Fruit fly (Drosophila melanogaster) whole organism, embryonic: ENCODE measurements around the gene SKIP.

ENCODE experiments used
- Ada2b ChIP-seq: fragments of 200-800 bp; sonication (Bioruptor generic); IDR thresholded peaks from 2 replicates; pipeline ENCODE4 v1.3.6; 2022; ENCODE audit warnings: missing biosample characterization, missing genetic modification characterization
- C15 ChIP-seq: fragments of 200-800 bp; sonication (Bioruptor generic); IDR thresholded peaks from 3 replicates; pipeline ENCODE4 v1.3.6; 2022; ENCODE audit warnings: missing biosample characterization, missing genetic modification characterization
- CG10366 ChIP-seq: fragments of 200-800 bp; sonication (Bioruptor generic); IDR thresholded peaks from 2 replicates; pipeline ENCODE4 v1.3.6; 2022; ENCODE audit warnings: missing biosample characterization, missing genetic modification characterization
- CG10431 ChIP-seq: fragments of 200-800 bp; sonication (Bioruptor generic); optimal IDR thresholded peaks from 3 replicates; lab custom pipeline; 2018; ENCODE audit warnings: missing biosample characterization, mild to moderate bottlenecking, missing genetic modification characterization
- CG11398 ChIP-seq: fragments of 200-800 bp; sonication (Bioruptor generic); optimal IDR thresholded peaks from 2 replicates; lab custom pipeline; 2016; ENCODE audit warnings: missing biosample characterization, missing genetic modification characterization
- CG11560 ChIP-seq: fragments of 200-800 bp; sonication (Bioruptor generic); IDR thresholded peaks from 3 replicates; pipeline ENCODE4 v1.3.6; 2022; ENCODE audit warnings: missing biosample characterization, missing genetic modification characterization
- CG12155 ChIP-seq: fragments of 200-800 bp; sonication (Bioruptor generic); optimal IDR thresholded peaks from 3 replicates; lab custom pipeline; 2016; ENCODE audit warnings: missing biosample characterization, missing genetic modification characterization
- CG12299 ChIP-seq: fragments of 200-800 bp; sonication (Bioruptor generic); optimal IDR thresholded peaks from 2 replicates; lab custom pipeline; 2018; ENCODE audit warnings: missing biosample characterization, mild to moderate bottlenecking, missing genetic modification characterization
- CG12942 ChIP-seq: fragments of 200-800 bp; sonication (Bioruptor generic); optimal IDR thresholded peaks from 3 replicates; lab custom pipeline; 2016; ENCODE audit warnings: missing biosample characterization, missing genetic modification characterization
- CG14441 ChIP-seq: fragments of 200-800 bp; sonication (Bioruptor generic); IDR thresholded peaks from 2 replicates; pipeline ENCODE4 v1.3.6; 2022; ENCODE audit warnings: missing biosample characterization, missing genetic modification characterization
- CG15073 ChIP-seq: fragments of 200-800 bp; sonication (Bioruptor generic); optimal IDR thresholded peaks from 2 replicates; lab custom pipeline; 2016; ENCODE audit warnings: missing biosample characterization, missing genetic modification characterization
- CG17612 ChIP-seq: fragments of 200-800 bp; sonication (Bioruptor generic); IDR thresholded peaks from 2 replicates; pipeline ENCODE4 v1.3.6; 2022; ENCODE audit warnings: missing biosample characterization, missing genetic modification characterization
- CG3163 ChIP-seq: fragments of 200-800 bp; sonication (Bioruptor generic); optimal IDR thresholded peaks from 3 replicates; lab custom pipeline; 2016; ENCODE audit warnings: missing biosample characterization, missing genetic modification characterization
- CG32532 ChIP-seq: fragments of 200-800 bp; sonication (Bioruptor generic); IDR thresholded peaks from 2 replicates; pipeline ENCODE4 v1.3.6; 2022; ENCODE audit warnings: missing biosample characterization, missing genetic modification characterization
- CG34422 ChIP-seq: fragments of 200-800 bp; sonication (Bioruptor generic); IDR thresholded peaks from 3 replicates; pipeline ENCODE4 v1.3.6; 2022; ENCODE audit warnings: missing biosample characterization, missing genetic modification characterization
- CG42726 ChIP-seq: fragments of 200-800 bp; sonication (Bioruptor generic); IDR thresholded peaks from 2 replicates; pipeline ENCODE4 v1.3.6; 2022; ENCODE audit warnings: missing biosample characterization, missing genetic modification characterization; ENCODE audit not compliant: partially characterized antibody
- CG43689 ChIP-seq: fragments of 200-800 bp; sonication (Bioruptor generic); IDR thresholded peaks from 2 replicates; pipeline ENCODE4 v1.3.6; 2022; ENCODE audit warnings: missing biosample characterization, missing genetic modification characterization
- CG6175 ChIP-seq: fragments of 200-800 bp; sonication (Bioruptor generic); IDR thresholded peaks from 3 replicates; pipeline ENCODE4 v1.3.6; 2022; ENCODE audit warnings: missing biosample characterization, missing genetic modification characterization
- D19A ChIP-seq: fragments of 200-800 bp; optimal IDR thresholded peaks from 3 replicates; lab custom pipeline; 2019; ENCODE audit warnings: missing biosample characterization, mild to moderate bottlenecking, missing genetic modification characterization, moderate library complexity
- Dad ChIP-seq: fragments of 200-800 bp; sonication (Bioruptor generic); optimal IDR thresholded peaks from 3 replicates; lab custom pipeline; 2016; ENCODE audit warnings: missing biosample characterization, missing genetic modification characterization
- HHEX ChIP-seq: fragments of 200-800 bp; sonication (Bioruptor generic); optimal IDR thresholded peaks from 3 replicates; lab custom pipeline; 2017; ENCODE audit warnings: missing biosample characterization, mild to moderate bottlenecking, missing genetic modification characterization, missing genetic modification reagents
- HmgZ ChIP-seq: fragments of 200-800 bp; sonication (Bioruptor generic); optimal IDR thresholded peaks from 2 replicates; lab custom pipeline; 2018; ENCODE audit warnings: missing biosample characterization, mild to moderate bottlenecking, missing genetic modification characterization
- NfI ChIP-seq: fragments of 200-800 bp; sonication (Bioruptor generic); optimal IDR thresholded peaks from 3 replicates; lab custom pipeline; 2018; ENCODE audit warnings: missing biosample characterization, mild to moderate bottlenecking, missing genetic modification characterization, moderate library complexity
- Six4 ChIP-seq: fragments of 200-800 bp; sonication (Bioruptor generic); optimal IDR thresholded peaks from 2 replicates; lab custom pipeline; 2016; ENCODE audit warnings: missing biosample characterization, missing genetic modification characterization
- Sox102F ChIP-seq: fragments of 200-800 bp; sonication (Bioruptor generic); optimal IDR thresholded peaks from 2 replicates; lab custom pipeline; 2018; ENCODE audit warnings: missing biosample characterization, mild to moderate bottlenecking, missing genetic modification characterization, moderate library complexity
- Sry-β ChIP-seq: fragments of 200-800 bp; sonication (Bioruptor generic); optimal IDR thresholded peaks from 2 replicates; lab custom pipeline; 2018; ENCODE audit warnings: missing biosample characterization, mild to moderate bottlenecking, missing genetic modification characterization, moderate library complexity
- TFAM ChIP-seq: fragments of 200-800 bp; sonication (Bioruptor generic); optimal IDR thresholded peaks from 2 replicates; lab custom pipeline; 2017; ENCODE audit warnings: missing biosample characterization, missing genetic modification characterization, inconsistent platforms
- YL-1 ChIP-seq: fragments of 200-800 bp; sonication (Bioruptor generic); optimal IDR thresholded peaks from 3 replicates; lab custom pipeline; 2017; ENCODE audit warnings: missing biosample characterization, mild to moderate bottlenecking, missing genetic modification characterization
- ac ChIP-seq: fragments of 200-800 bp; sonication (Bioruptor generic); optimal IDR thresholded peaks from 3 replicates; lab custom pipeline; 2017; ENCODE audit warnings: missing biosample characterization, mild to moderate bottlenecking, missing genetic modification characterization
- aop ChIP-seq: fragments of 200-800 bp; sonication (Bioruptor generic); IDR thresholded peaks from 2 replicates; pipeline ENCODE4 v1.3.6; 2022; ENCODE audit warnings: missing biosample characterization, missing genetic modification characterization
- ash1 ChIP-seq: fragments of 200-800 bp; sonication (Bioruptor generic); optimal IDR thresholded peaks from 2 replicates; lab custom pipeline; 2018; ENCODE audit warnings: missing biosample characterization, mild to moderate bottlenecking, missing genetic modification characterization
- crc ChIP-seq: fragments of 200-800 bp; sonication (Bioruptor generic); optimal IDR thresholded peaks from 2 replicates; lab custom pipeline; 2016; ENCODE audit warnings: missing biosample characterization, missing genetic modification characterization
- eyg ChIP-seq: fragments of 200-800 bp; sonication (Bioruptor generic); optimal IDR thresholded peaks from 3 replicates; lab custom pipeline; 2016; ENCODE audit warnings: missing biosample characterization, missing genetic modification characterization
- fd64A ChIP-seq: fragments of 200-800 bp; sonication (Bioruptor generic); optimal IDR thresholded peaks from 3 replicates; lab custom pipeline; 2018; ENCODE audit warnings: missing biosample characterization, mild to moderate bottlenecking, missing genetic modification characterization
- fru ChIP-seq: fragments of >200 bp; optimal IDR thresholded peaks from 2 replicates; lab custom pipeline; 2017
- lola ChIP-seq, 3 experiments: fragments of >200 bp in 2 of 3; fragments of 200-800 bp in 1 of 3; sonication (Bioruptor generic) in 1 of 3; optimal IDR thresholded peaks; 2 replicates each; lab custom pipeline; 2017 to 2019; ENCODE audit warnings: missing biosample characterization in 3 of 3, missing genetic modification characterization in 3 of 3, mild to moderate bottlenecking in 1 of 3, moderate library complexity in 1 of 3
- lov ChIP-seq, 2 experiments: fragments of 200-800 bp in 1 of 2; fragments of >200 bp in 1 of 2; sonication (Bioruptor generic) in 1 of 2; IDR thresholded peaks in 1 of 2; optimal IDR thresholded peaks in 1 of 2; 2 replicates in 1 of 2; 3 replicates in 1 of 2; pipeline versions ENCODE4 v1.3.6 to Lab custom; 2017 to 2022; ENCODE audit warnings: missing biosample characterization in 1 of 2, missing genetic modification characterization in 1 of 2
- nerfin-1 ChIP-seq: fragments of 200-800 bp; sonication (Bioruptor generic); optimal IDR thresholded peaks from 3 replicates; lab custom pipeline; 2019; ENCODE audit warnings: missing biosample characterization, mild to moderate bottlenecking, missing genetic modification characterization, moderate library complexity
- repo ChIP-seq: fragments of 200-800 bp; sonication (Bioruptor generic); optimal IDR thresholded peaks from 2 replicates; lab custom pipeline; 2016; ENCODE audit warnings: missing biosample characterization, missing genetic modification characterization
- sc ChIP-seq, 3 experiments: fragments of >200 bp in 2 of 3; fragments of 200-800 bp in 1 of 3; sonication (Bioruptor generic) in 1 of 3; optimal IDR thresholded peaks; 2 replicates in 2 of 3; 3 replicates in 1 of 3; lab custom pipeline; 2017; ENCODE audit warnings: mild to moderate bottlenecking in 1 of 3, missing biosample characterization in 1 of 3, missing genetic modification characterization in 1 of 3, missing genetic modification reagents in 1 of 3
- sisA ChIP-seq: fragments of 200-800 bp; sonication (Bioruptor generic); IDR thresholded peaks from 2 replicates; pipeline ENCODE4 v1.3.6; 2022; ENCODE audit warnings: missing biosample characterization, missing genetic modification characterization
- tll ChIP-seq, 2 experiments: fragments of 200-800 bp in 1 of 2; fragments of >200 bp in 1 of 2; sonication (Bioruptor generic) in 1 of 2; optimal IDR thresholded peaks; 2 replicates each; lab custom pipeline; 2017 to 2019; ENCODE audit warnings: missing biosample characterization in 2 of 2, missing genetic modification characterization in 2 of 2, mild to moderate bottlenecking in 1 of 2, moderate library complexity in 1 of 2
- toy ChIP-seq: fragments of 200-800 bp; sonication (Bioruptor generic); IDR thresholded peaks from 2 replicates; pipeline ENCODE4 v1.3.6; 2022; ENCODE audit warnings: missing biosample characterization, missing genetic modification characterization
- ttk ChIP-seq: fragments of 200-800 bp; sonication (Bioruptor generic); IDR thresholded peaks from 2 replicates; pipeline ENCODE4 v2.1.2; 2022; ENCODE audit warnings: missing biosample characterization, missing genetic modification characterization
- vnd ChIP-seq: fragments of 200-800 bp; sonication (Bioruptor generic); IDR thresholded peaks from 3 replicates; pipeline ENCODE4 v1.3.6; 2022; ENCODE audit warnings: missing biosample characterization, missing genetic modification characterization; ENCODE audit not compliant: partially characterized antibody
- zfh1 ChIP-seq: fragments of 200-800 bp; sonication (Bioruptor generic); IDR thresholded peaks from 3 replicates; pipeline ENCODE4 v1.3.6; 2022; ENCODE audit warnings: missing biosample characterization, missing genetic modification characterization

SKIP gene

dm6 chr3R:22147426-22147825 is 13.8 kb downstream of the SKIP start (continued):
- no peak for TF ChIP-seq CG12299
- TF ChIP-seq lola (GFP tag; optimal IDR thresholded peaks at IDR 0.05; lab: Kevin White, UChicago) = peak in 1 of 3 experiments; percentile 49
- TF ChIP-seq lov (optimal IDR thresholded peaks at IDR 0.05; lab: Kevin White, UChicago) = no peak
- peak; percentile 73; the same call in 2 of the 3 replicates for TF ChIP-seq lov (GFP tag; IDR thresholded peaks at IDR 0.05; lab: Robert Waterston, UW)
- TF ChIP-seq Dad (GFP tag; lab: Kevin White, UChicago) = peak; percentile 50
- TF ChIP-seq tll (GFP tag; optimal IDR thresholded peaks at IDR 0.05; lab: Kevin White, UChicago) = peak in 1 of 2 experiments; percentile 62
- no peak for TF ChIP-seq CG15073 (GFP tag; lab: Kevin White, UChicago)
- peak; percentile 47; the same call in 1 of the 3 replicates for TF ChIP-seq zfh1 (GFP tag; lab: Robert Waterston, UW)
- no peak for TF ChIP-seq aop (GFP tag; lab: Robert Waterston, UW)
- no peak for TF ChIP-seq repo (GFP tag; lab: Kevin White, UChicago)
- no peak for TF ChIP-seq CG6175 (GFP tag; lab: Robert Waterston, UW)
- no peak for TF ChIP-seq CG34422 (GFP tag; lab: Robert Waterston, UW)
- no peak for TF ChIP-seq Sry-β (GFP tag; lab: Kevin White, UChicago)
- TF ChIP-seq CG10431 (GFP tag; lab: Kevin White, UChicago) = no peak
- no peak for TF ChIP-seq NfI (GFP tag; lab: Kevin White, UChicago)
- TF ChIP-seq CG11560 (tag; lab: Robert Waterston, UW) = no peak
- TF ChIP-seq CG3163 (GFP tag; lab: Kevin White, UChicago) = no peak
- TF ChIP-seq Six4 = peak; percentile 29
- no peak for TF ChIP-seq CG32532 (GFP tag; lab: Robert Waterston, UW)
- no peak for TF ChIP-seq HmgZ
- TF ChIP-seq CG14441 = no peak
- TF ChIP-seq D19A (tag; lab: Kevin White, UChicago) = peak; percentile 3
- TF ChIP-seq CG42726 = no peak
- no peak for TF ChIP-seq eyg (GFP tag; lab: Kevin White, UChicago)
- TF ChIP-seq fru (lab: Kevin White, UChicago) = no peak
- TF ChIP-seq C15 (GFP tag; lab: Robert Waterston, UW) = no peak
- peak; percentile 95 for TF ChIP-seq ac
- TF ChIP-seq CG12155 (GFP tag; lab: Kevin White, UChicago) = no peak
- no peak for TF ChIP-seq CG12942 (GFP tag; lab: Kevin White, UChicago)
- no peak for TF ChIP-seq toy
- TF ChIP-seq CG11398 (GFP tag; lab: Kevin White, UChicago) = peak; percentile 61
- no peak for TF ChIP-seq TFAM (GFP tag; lab: Kevin White, UChicago)
- TF ChIP-seq YL-1 (GFP tag; lab: Kevin White, UChicago) = peak; percentile 22
- TF ChIP-seq nerfin-1 (tag; lab: Kevin White, UChicago) = peak; percentile 41
- TF ChIP-seq sc (optimal IDR thresholded peaks at IDR 0.05; lab: Kevin White, UChicago) = no peak
- peak; percentile 15 for TF ChIP-seq sc (GFP tag; optimal IDR thresholded peaks at IDR 0.05; lab: Kevin White, UChicago)
- TF ChIP-seq ttk (GFP tag; lab: Robert Waterston, UW) = no peak
- peak; percentile 69 for TF ChIP-seq ash1 (GFP tag; lab: Kevin White, UChicago)
- no peak for TF ChIP-seq CG10366 (GFP tag; lab: Robert Waterston, UW)
- TF ChIP-seq CG17612 (GFP tag; lab: Robert Waterston, UW) = no peak

DNA sequence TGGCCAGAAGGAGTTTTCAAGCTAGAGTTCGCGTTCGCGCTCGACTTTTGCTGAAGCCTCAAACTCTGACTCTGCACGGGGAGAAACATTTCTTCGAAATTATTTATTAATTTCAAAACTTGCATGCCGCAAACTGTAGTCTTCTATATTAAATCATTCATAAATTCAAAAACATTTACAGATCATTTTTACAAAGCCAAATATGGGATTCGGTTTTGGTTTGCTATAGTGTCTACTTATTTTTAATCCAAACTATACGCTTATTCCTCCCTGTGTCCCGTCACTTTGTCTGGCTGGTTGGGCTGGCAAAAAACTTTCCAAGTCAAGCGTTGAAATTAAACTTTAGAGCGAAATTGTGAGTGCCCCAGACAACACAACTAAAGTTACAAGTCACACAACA is 14.6 kb downstream of the SKIP start:
- no peak for TF ChIP-seq Ada2b (GFP tag; lab: Robert Waterston, UW)
- TF ChIP-seq sisA (GFP tag; lab: Robert Waterston, UW) = no peak
- TF ChIP-seq HHEX (GFP tag; lab: Kevin White, UChicago) = no peak
- no peak for TF ChIP-seq ash1 (GFP tag; lab: Kevin White, UChicago)
- TF ChIP-seq vnd (GFP tag; lab: Robert Waterston, UW) = no peak
- TF ChIP-seq fd64A (GFP tag; lab: Kevin White, UChicago) = no peak
- no peak for TF ChIP-seq YL-1 (GFP tag; lab: Kevin White, UChicago)
- TF ChIP-seq Sox102F (GFP tag; lab: Kevin White, UChicago) = no peak
- no peak for TF ChIP-seq CG43689 (GFP tag; lab: Robert Waterston, UW)
- TF ChIP-seq crc (GFP tag; lab: Kevin White, UChicago) = no peak
